Fruit fly (Drosophila melanogaster) whole organism, embryonic: Measurements from ENCODE around the gene CG13829.

Experiments used
- Ada2b ChIP-seq: fragments of 200-800 bp; sonication (Bioruptor generic); IDR thresholded peaks from 2 replicates; pipeline ENCODE4 v1.3.6; 2022; ENCODE audit warnings: missing biosample characterization, missing genetic modification characterization
- Adf1 ChIP-seq: fragments of 200-800 bp; sonication (Bioruptor generic); IDR thresholded peaks from 2 replicates; pipeline ENCODE4 v1.3.6; 2022; ENCODE audit warnings: missing biosample characterization, missing genetic modification characterization
- Awh ChIP-seq: fragments of 200-800 bp; sonication (Bioruptor generic); IDR thresholded peaks from 2 replicates; pipeline ENCODE4, ENCODE4 v1.3.6; 2022; ENCODE audit warnings: missing biosample characterization, missing genetic modification characterization
- CG10366 ChIP-seq: fragments of 200-800 bp; sonication (Bioruptor generic); IDR thresholded peaks from 2 replicates; pipeline ENCODE4 v1.3.6; 2022; ENCODE audit warnings: missing biosample characterization, missing genetic modification characterization
- CG10431 ChIP-seq: fragments of 200-800 bp; sonication (Bioruptor generic); optimal IDR thresholded peaks from 3 replicates; lab custom pipeline; 2018; ENCODE audit warnings: missing biosample characterization, mild to moderate bottlenecking, missing genetic modification characterization
- CG12769 ChIP-seq: fragments of 200-800 bp; sonication (Bioruptor generic); optimal IDR thresholded peaks from 2 replicates; lab custom pipeline; 2019; ENCODE audit warnings: missing biosample characterization, mild to moderate bottlenecking, missing genetic modification characterization, moderate library complexity
- CG14710 ChIP-seq: fragments of 200-800 bp; sonication (Bioruptor generic); optimal IDR thresholded peaks from 3 replicates; lab custom pipeline; 2019; ENCODE audit warnings: missing biosample characterization, mild to moderate bottlenecking, missing genetic modification characterization, moderate library complexity
- CG15011 ChIP-seq: fragments of 200-800 bp; sonication (Bioruptor generic); optimal IDR thresholded peaks from 3 replicates; lab custom pipeline; 2018; ENCODE audit warnings: missing biosample characterization, mild to moderate bottlenecking, missing genetic modification characterization
- CG1529 ChIP-seq: fragments of 200-800 bp; sonication (Bioruptor generic); optimal IDR thresholded peaks from 3 replicates; lab custom pipeline; 2018; ENCODE audit warnings: missing biosample characterization, missing genetic modification characterization
- CG17385 ChIP-seq: fragments of 200-800 bp; sonication (Bioruptor generic); optimal IDR thresholded peaks from 3 replicates; lab custom pipeline; 2018; ENCODE audit warnings: missing biosample characterization, mild to moderate bottlenecking, missing genetic modification characterization
- CG17912 ChIP-seq: fragments of 200-800 bp; sonication (Bioruptor generic); optimal IDR thresholded peaks from 2 replicates; lab custom pipeline; 2018; ENCODE audit warnings: missing biosample characterization, mild to moderate bottlenecking, missing genetic modification characterization
- CG2120 ChIP-seq: fragments of 200-800 bp; sonication (Bioruptor generic); optimal IDR thresholded peaks from 3 replicates; lab custom pipeline; 2016; ENCODE audit warnings: missing biosample characterization, missing genetic modification characterization
- CG31224 ChIP-seq: fragments of 200-800 bp; sonication (Bioruptor generic); IDR thresholded peaks from 2 replicates; pipeline ENCODE4 v1.3.6; 2022; ENCODE audit warnings: missing biosample characterization, missing genetic modification characterization
- CG42726 ChIP-seq: fragments of 200-800 bp; sonication (Bioruptor generic); IDR thresholded peaks from 2 replicates; pipeline ENCODE4 v1.3.6; 2022; ENCODE audit warnings: missing biosample characterization, missing genetic modification characterization; ENCODE audit not compliant: partially characterized antibody
- CG43689 ChIP-seq: fragments of 200-800 bp; sonication (Bioruptor generic); IDR thresholded peaks from 2 replicates; pipeline ENCODE4 v1.3.6; 2022; ENCODE audit warnings: missing biosample characterization, missing genetic modification characterization
- CG6813 ChIP-seq: fragments of 200-800 bp; sonication (Bioruptor generic); optimal IDR thresholded peaks from 2 replicates; lab custom pipeline; 2017; ENCODE audit warnings: missing biosample characterization, missing genetic modification characterization, mild to moderate bottlenecking, moderate library complexity, missing genetic modification reagents
- CG7745 ChIP-seq: fragments of 200-800 bp; sonication (Bioruptor generic); optimal IDR thresholded peaks from 2 replicates; lab custom pipeline; 2018; ENCODE audit warnings: missing biosample characterization, mild to moderate bottlenecking, missing genetic modification characterization, moderate library complexity
- CG8924 ChIP-seq: fragments of 200-800 bp; optimal IDR thresholded peaks from 3 replicates; lab custom pipeline; 2019; ENCODE audit warnings: missing biosample characterization, mild to moderate bottlenecking, missing genetic modification characterization, moderate library complexity
- CG9932 ChIP-seq: fragments of 200-800 bp; sonication (Bioruptor generic); IDR thresholded peaks from 2 replicates; pipeline ENCODE4 v1.3.6; 2022; ENCODE audit warnings: missing biosample characterization, missing genetic modification characterization
- CrebB ChIP-seq: fragments of 200-800 bp; sonication (Bioruptor generic); optimal IDR thresholded peaks from 3 replicates; lab custom pipeline; 2018; ENCODE audit warnings: missing biosample characterization, mild to moderate bottlenecking, missing genetic modification characterization
- D19A ChIP-seq: fragments of 200-800 bp; optimal IDR thresholded peaks from 3 replicates; lab custom pipeline; 2019; ENCODE audit warnings: missing biosample characterization, mild to moderate bottlenecking, missing genetic modification characterization, moderate library complexity
- Dek ChIP-seq: fragments of 200-800 bp; sonication (Bioruptor generic); optimal IDR thresholded peaks from 3 replicates; lab custom pipeline; 2019; ENCODE audit warnings: missing biosample characterization, mild to moderate bottlenecking, missing genetic modification characterization, moderate library complexity
- Dll ChIP-seq: fragments of 200-800 bp; sonication (Bioruptor generic); IDR thresholded peaks from 4 replicates; pipeline ENCODE4 v1.3.6; 2022; ENCODE audit warnings: missing biosample characterization, missing genetic modification characterization; ENCODE audit not compliant: partially characterized antibody
- HHEX ChIP-seq: fragments of 200-800 bp; sonication (Bioruptor generic); optimal IDR thresholded peaks from 3 replicates; lab custom pipeline; 2017; ENCODE audit warnings: missing biosample characterization, mild to moderate bottlenecking, missing genetic modification characterization, missing genetic modification reagents
- HLHmδ ChIP-seq: fragments of 200-800 bp; sonication (Bioruptor generic); optimal IDR thresholded peaks from 2 replicates; lab custom pipeline; 2018; ENCODE audit warnings: missing biosample characterization, mild to moderate bottlenecking, missing genetic modification characterization, moderate library complexity
- Hand ChIP-seq: fragments of 200-800 bp; sonication (Bioruptor generic); optimal IDR thresholded peaks from 2 replicates; lab custom pipeline; 2017; ENCODE audit warnings: mild to moderate bottlenecking, missing biosample characterization, missing genetic modification reagents, missing genetic modification characterization
- HmgD ChIP-seq: fragments of 200-800 bp; sonication (Bioruptor generic); optimal IDR thresholded peaks from 3 replicates; lab custom pipeline; 2016; ENCODE audit warnings: missing biosample characterization, missing genetic modification characterization
- Hr39 ChIP-seq: fragments of >200 bp; optimal IDR thresholded peaks from 2 replicates; lab custom pipeline; 2017
- Hr78 ChIP-seq, 2 experiments: fragments of 200-800 bp in 1 of 2; fragments of >200 bp in 1 of 2; sonication (Bioruptor generic) in 1 of 2; optimal IDR thresholded peaks; 2 replicates each; lab custom pipeline; 2017 to 2019; ENCODE audit warnings: missing biosample characterization in 2 of 2, missing genetic modification characterization in 2 of 2, mild to moderate bottlenecking in 1 of 2, moderate library complexity in 1 of 2
- Meics ChIP-seq: fragments of 200-800 bp; sonication (Bioruptor generic); optimal IDR thresholded peaks from 2 replicates; lab custom pipeline; 2017; ENCODE audit warnings: missing biosample characterization, mild to moderate bottlenecking, missing genetic modification characterization
- Myb ChIP-seq: fragments of 200-800 bp; sonication (Bioruptor generic); optimal IDR thresholded peaks from 2 replicates; lab custom pipeline; 2016; ENCODE audit warnings: missing biosample characterization, missing genetic modification characterization
- Neu2 ChIP-seq: fragments of 200-800 bp; sonication (Bioruptor generic); optimal IDR thresholded peaks from 3 replicates; lab custom pipeline; 2016; ENCODE audit warnings: missing biosample characterization, missing genetic modification characterization, borderline replicate concordance
- Pdp1 ChIP-seq, 2 experiments: fragments of 200-800 bp; sonication (Bioruptor generic); optimal IDR thresholded peaks; 3 replicates each; lab custom pipeline; 2016; ENCODE audit warnings: missing biosample characterization in 2 of 2, missing genetic modification characterization in 2 of 2, mild to moderate bottlenecking in 1 of 2, moderate library complexity in 1 of 2
- Sry-β ChIP-seq: fragments of 200-800 bp; sonication (Bioruptor generic); optimal IDR thresholded peaks from 2 replicates; lab custom pipeline; 2018; ENCODE audit warnings: missing biosample characterization, mild to moderate bottlenecking, missing genetic modification characterization, moderate library complexity
- Ssrp ChIP-seq: fragments of 200-800 bp; sonication (Bioruptor generic); optimal IDR thresholded peaks from 2 replicates; lab custom pipeline; 2018; ENCODE audit warnings: missing biosample characterization, mild to moderate bottlenecking, missing genetic modification characterization, moderate library complexity
- al ChIP-seq: fragments of 200-800 bp; sonication (Bioruptor generic); IDR thresholded peaks from 2 replicates; pipeline ENCODE4 v1.3.6; 2022; ENCODE audit warnings: missing biosample characterization, missing genetic modification characterization
- ase ChIP-seq: fragments of 200-800 bp; sonication (Bioruptor generic); IDR thresholded peaks from 3 replicates; pipeline ENCODE4 v1.3.6; 2022; ENCODE audit warnings: missing biosample characterization, missing genetic modification characterization
- crc ChIP-seq: fragments of 200-800 bp; sonication (Bioruptor generic); optimal IDR thresholded peaks from 2 replicates; lab custom pipeline; 2016; ENCODE audit warnings: missing biosample characterization, missing genetic modification characterization
- dati ChIP-seq: fragments of 200-800 bp; sonication (Bioruptor generic); IDR thresholded peaks from 2 replicates; pipeline ENCODE4 v1.3.6; 2022; ENCODE audit warnings: missing biosample characterization, missing genetic modification characterization
- dm ChIP-seq: fragments of 200-800 bp; sonication (Bioruptor generic); optimal IDR thresholded peaks from 3 replicates; lab custom pipeline; 2016; ENCODE audit warnings: missing biosample characterization, missing genetic modification characterization
- fd102C ChIP-seq: fragments of 200-800 bp; sonication (Bioruptor generic); optimal IDR thresholded peaks from 2 replicates; lab custom pipeline; 2018; ENCODE audit warnings: missing biosample characterization, mild to moderate bottlenecking, missing genetic modification characterization, moderate library complexity
- ftz-f1 ChIP-seq: fragments of 200-800 bp; sonication (Bioruptor generic); optimal IDR thresholded peaks from 2 replicates; lab custom pipeline; 2016; ENCODE audit warnings: missing biosample characterization, missing genetic modification characterization
- jing ChIP-seq: fragments of 200-800 bp; sonication (Bioruptor generic); optimal IDR thresholded peaks from 2 replicates; lab custom pipeline; 2018; ENCODE audit warnings: missing biosample characterization, mild to moderate bottlenecking, missing genetic modification characterization
- lab ChIP-seq: fragments of 200-800 bp; sonication (Bioruptor generic); optimal IDR thresholded peaks from 3 replicates; lab custom pipeline; 2017; ENCODE audit warnings: missing biosample characterization, missing genetic modification characterization, mild to moderate bottlenecking, moderate library complexity, missing genetic modification reagents
- nerfin-2 ChIP-seq: fragments of 200-800 bp; sonication (Bioruptor generic); IDR thresholded peaks from 2 replicates; pipeline ENCODE4 v1.3.6; 2022; ENCODE audit warnings: missing biosample characterization, missing genetic modification characterization; ENCODE audit not compliant: partially characterized antibody
- pnt ChIP-seq: fragments of 200-800 bp; sonication (Bioruptor generic); optimal IDR thresholded peaks from 3 replicates; lab custom pipeline; 2016; ENCODE audit warnings: missing biosample characterization, missing genetic modification characterization
- seq ChIP-seq: fragments of 200-800 bp; sonication (Bioruptor generic); IDR thresholded peaks from 2 replicates; pipeline ENCODE4 v1.3.6; 2022; ENCODE audit warnings: missing biosample characterization, missing genetic modification characterization
- sima ChIP-seq: fragments of 200-800 bp; sonication (Bioruptor generic); optimal IDR thresholded peaks from 2 replicates; lab custom pipeline; 2016; ENCODE audit warnings: missing biosample characterization, missing genetic modification characterization
- sr ChIP-seq: fragments of 200-800 bp; sonication (Bioruptor generic); IDR thresholded peaks from 3 replicates; pipeline ENCODE4 v1.3.6; 2022; ENCODE audit warnings: missing biosample characterization, missing genetic modification characterization
- tx ChIP-seq: fragments of 200-800 bp; sonication (Bioruptor generic); optimal IDR thresholded peaks from 2 replicates; lab custom pipeline; 2016; ENCODE audit warnings: missing biosample characterization, missing genetic modification characterization
- unpg ChIP-seq: fragments of 200-800 bp; sonication (Bioruptor generic); optimal IDR thresholded peaks from 3 replicates; lab custom pipeline; 2018; ENCODE audit warnings: missing biosample characterization, mild to moderate bottlenecking, missing genetic modification characterization, moderate library complexity

The CG13829 gene

dm6 chr3R:23201122-23201521 lies 40.0 kb upstream of the CG13829 start (continued):
- TF ChIP-seq Myb (GFP tag; lab: Kevin White, UChicago) (no peak), CG8924 (tag; lab: Kevin White, UChicago) (no peak), D19A (tag; lab: Kevin White, UChicago) (no peak), ase (GFP tag; lab: Robert Waterston, UW) (no peak), Neu2 (GFP tag; lab: Kevin White, UChicago) (no peak), CrebB (tag; lab: Kevin White, UChicago) (no peak), CG17385 (GFP tag; lab: Kevin White, UChicago) (no peak), Awh (GFP tag; lab: Robert Waterston, UW) (no peak), CG7745 (tag; lab: Kevin White, UChicago) (no peak), tx (no peak), Hand (GFP tag; lab: Kevin White, UChicago) (no peak), CG14710 (tag; lab: Kevin White, UChicago) (no peak), HmgD (GFP tag; lab: Kevin White, UChicago) (peak; percentile 68), al (GFP tag; lab: Robert Waterston, UW) (no peak), sima (GFP tag; lab: Kevin White, UChicago) (no peak), HHEX (no peak), unpg (GFP tag; lab: Kevin White, UChicago) (no peak), CG10366 (GFP tag; lab: Robert Waterston, UW) (no peak), Hr78 (GFP tag; optimal IDR thresholded peaks at IDR 0.05; lab: Kevin White, UChicago) (no peak), seq (GFP tag; lab: Robert Waterston, UW) (peak; percentile 83; the same call in 1 of the 2 replicates), CG6813 (GFP tag; lab: Kevin White, UChicago) (peak; percentile 26), CG17912 (GFP tag; lab: Kevin White, UChicago) (no peak), HLHmδ (peak; percentile 82), Hr39 (lab: Kevin White, UChicago) (no peak), nerfin-2 (no peak), Dll (no peak), Pdp1 (GFP tag; optimal IDR thresholded peaks at IDR 0.05; lab: Kevin White, UChicago) (no peak), Dek (tag; lab: Kevin White, UChicago) (no peak), Meics (GFP tag; lab: Kevin White, UChicago) (no peak), Ssrp (tag; lab: Kevin White, UChicago) (no peak), CG31224 (GFP tag; lab: Robert Waterston, UW) (no peak), dm (GFP tag; lab: Kevin White, UChicago) (no peak), dati (GFP tag; lab: Robert Waterston, UW) (no peak), CG42726 (GFP tag; lab: Robert Waterston, UW) (no peak), CG1529 (no peak), CG2120 (GFP tag; lab: Kevin White, UChicago) (no peak), CG9932 (GFP tag; lab: Robert Waterston, UW) (no peak), fd102C (GFP tag; lab: Kevin White, UChicago) (no peak), crc (GFP tag; lab: Kevin White, UChicago) (no peak), CG10431 (GFP tag; lab: Kevin White, UChicago) (no peak), Sry-β (GFP tag; lab: Kevin White, UChicago) (no peak), Adf1 (GFP tag; lab: Robert Waterston, UW) (peak; percentile 99), CG12769 (tag; lab: Kevin White, UChicago) (no peak), ftz-f1 (GFP tag; lab: Kevin White, UChicago) (no peak), CG15011 (no peak), lab (GFP tag; lab: Kevin White, UChicago) (no peak), Ada2b (GFP tag; lab: Robert Waterston, UW) (no peak), CG43689 (no peak), pnt (no peak), jing (no peak), sr (no peak)
